Fruit fly (Drosophila melanogaster) whole organism, embryonic: Measurements from ENCODE around the gene CG4770.

Experiments
- CG10209 ChIP-seq: fragments of 200-800 bp; sonication (Bioruptor generic); optimal IDR thresholded peaks from 3 replicates; lab custom pipeline; 2017; ENCODE audit warnings: missing biosample characterization, mild to moderate bottlenecking, missing genetic modification characterization, missing genetic modification reagents
- CG10321 ChIP-seq: fragments of 200-800 bp; sonication (Bioruptor generic); IDR thresholded peaks from 2 replicates; pipeline ENCODE4 v1.3.6; 2022; ENCODE audit warnings: missing biosample characterization, missing genetic modification characterization
- CG10959 ChIP-seq: fragments of 200-800 bp; sonication (Bioruptor generic); IDR thresholded peaks from 2 replicates; pipeline ENCODE4 v1.3.6; 2022; ENCODE audit warnings: missing biosample characterization, missing genetic modification characterization
- CG10979 ChIP-seq: fragments of 200-800 bp; sonication (Bioruptor generic); optimal IDR thresholded peaks from 2 replicates; lab custom pipeline; 2018; ENCODE audit warnings: missing biosample characterization, mild to moderate bottlenecking, missing genetic modification characterization, moderate library complexity
- CG12391 ChIP-seq: fragments of 200-800 bp; sonication (Bioruptor generic); optimal IDR thresholded peaks from 3 replicates; lab custom pipeline; 2018; ENCODE audit warnings: missing biosample characterization, mild to moderate bottlenecking, missing genetic modification characterization, moderate library complexity
- CG12769 ChIP-seq: fragments of 200-800 bp; sonication (Bioruptor generic); optimal IDR thresholded peaks from 2 replicates; lab custom pipeline; 2019; ENCODE audit warnings: missing biosample characterization, mild to moderate bottlenecking, missing genetic modification characterization, moderate library complexity
- CG13775 ChIP-seq: fragments of 200-800 bp; sonication (Bioruptor generic); optimal IDR thresholded peaks from 3 replicates; lab custom pipeline; 2017; ENCODE audit warnings: missing biosample characterization, mild to moderate bottlenecking, missing genetic modification characterization
- CG14710 ChIP-seq: fragments of 200-800 bp; sonication (Bioruptor generic); optimal IDR thresholded peaks from 3 replicates; lab custom pipeline; 2019; ENCODE audit warnings: missing biosample characterization, mild to moderate bottlenecking, missing genetic modification characterization, moderate library complexity
- CG15479 ChIP-seq: fragments of 200-800 bp; sonication (Bioruptor generic); optimal IDR thresholded peaks from 3 replicates; lab custom pipeline; 2019; ENCODE audit warnings: missing biosample characterization, mild to moderate bottlenecking, missing genetic modification characterization, moderate library complexity
- CG15696 ChIP-seq: fragments of 200-800 bp; sonication (Bioruptor generic); optimal IDR thresholded peaks from 2 replicates; lab custom pipeline; 2019; ENCODE audit warnings: missing biosample characterization, mild to moderate bottlenecking, missing genetic modification characterization, moderate library complexity
- CG16815 ChIP-seq: fragments of 200-800 bp; sonication (Bioruptor generic); optimal IDR thresholded peaks from 3 replicates; lab custom pipeline; 2017; ENCODE audit warnings: missing biosample characterization, mild to moderate bottlenecking, missing genetic modification characterization
- CG17361 ChIP-seq: fragments of 200-800 bp; sonication (Bioruptor generic); IDR thresholded peaks from 3 replicates; pipeline ENCODE4 v1.3.6; 2022; ENCODE audit warnings: missing biosample characterization, missing genetic modification characterization
- CG18262 ChIP-seq: fragments of 200-800 bp; optimal IDR thresholded peaks from 3 replicates; lab custom pipeline; 2019; ENCODE audit warnings: missing biosample characterization, mild to moderate bottlenecking, missing genetic modification characterization, moderate library complexity
- CG1832 ChIP-seq: fragments of 200-800 bp; sonication (Bioruptor generic); optimal IDR thresholded peaks from 2 replicates; lab custom pipeline; 2017; ENCODE audit warnings: missing biosample characterization, mild to moderate bottlenecking, missing genetic modification characterization, inconsistent platforms
- CG2199 ChIP-seq: fragments of 200-800 bp; sonication (Bioruptor generic); IDR thresholded peaks from 3 replicates; pipeline ENCODE4 v1.3.6; 2022; ENCODE audit warnings: missing biosample characterization, missing genetic modification characterization
- CG31441 ChIP-seq: fragments of 200-800 bp; sonication (Bioruptor generic); IDR thresholded peaks from 2 replicates; pipeline ENCODE4 v1.3.6; 2022; ENCODE audit warnings: missing biosample characterization, missing genetic modification characterization
- CG7556 ChIP-seq: fragments of 200-800 bp; sonication (Bioruptor generic); optimal IDR thresholded peaks from 2 replicates; lab custom pipeline; 2017; ENCODE audit warnings: missing biosample characterization, mild to moderate bottlenecking, missing genetic modification characterization
- CG8765 ChIP-seq: fragments of 200-800 bp; sonication (Bioruptor generic); IDR thresholded peaks from 2 replicates; pipeline ENCODE4 v1.3.6; 2022; ENCODE audit warnings: missing biosample characterization, missing genetic modification characterization
- CG9727 ChIP-seq: fragments of 200-800 bp; sonication (Bioruptor generic); optimal IDR thresholded peaks from 3 replicates; lab custom pipeline; 2017; ENCODE audit warnings: missing biosample characterization, mild to moderate bottlenecking, missing genetic modification characterization
- CoRest ChIP-seq: fragments of 200-800 bp; sonication (Bioruptor generic); optimal IDR thresholded peaks from 3 replicates; lab custom pipeline; 2018; ENCODE audit warnings: missing biosample characterization, mild to moderate bottlenecking, missing genetic modification characterization, moderate library complexity
- D19A ChIP-seq: fragments of 200-800 bp; optimal IDR thresholded peaks from 3 replicates; lab custom pipeline; 2019; ENCODE audit warnings: missing biosample characterization, mild to moderate bottlenecking, missing genetic modification characterization, moderate library complexity
- Jarid2 ChIP-seq: fragments of 200-800 bp; sonication (Bioruptor generic); optimal IDR thresholded peaks from 3 replicates; lab custom pipeline; 2017; ENCODE audit warnings: mild to moderate bottlenecking, missing biosample characterization, missing genetic modification reagents, missing genetic modification characterization
- Med ChIP-seq: fragments of 200-800 bp; sonication (Bioruptor generic); peaks from one replicate; lab custom pipeline; 2016; ENCODE audit warnings: missing biosample characterization, missing genetic modification characterization, mild to moderate bottlenecking, inconsistent platforms, moderate library complexity
- Ssrp ChIP-seq: fragments of 200-800 bp; sonication (Bioruptor generic); optimal IDR thresholded peaks from 2 replicates; lab custom pipeline; 2018; ENCODE audit warnings: missing biosample characterization, mild to moderate bottlenecking, missing genetic modification characterization, moderate library complexity
- Usf ChIP-seq: fragments of 200-800 bp; sonication (Bioruptor generic); optimal IDR thresholded peaks from 2 replicates; lab custom pipeline; 2017; ENCODE audit warnings: missing genotype, missing biosample characterization, missing genetic modification characterization
- Vsx1 ChIP-seq: fragments of 200-800 bp; sonication (Bioruptor generic); optimal IDR thresholded peaks from 2 replicates; lab custom pipeline; 2017; ENCODE audit warnings: missing biosample characterization, mild to moderate bottlenecking, missing genetic modification characterization, missing genetic modification reagents
- ac ChIP-seq: fragments of 200-800 bp; sonication (Bioruptor generic); optimal IDR thresholded peaks from 3 replicates; lab custom pipeline; 2017; ENCODE audit warnings: missing biosample characterization, mild to moderate bottlenecking, missing genetic modification characterization
- ara ChIP-seq: fragments of 200-800 bp; sonication (Bioruptor generic); IDR thresholded peaks from 2 replicates; pipeline ENCODE4 v1.3.6; 2022; ENCODE audit warnings: missing biosample characterization, missing genetic modification characterization
- da ChIP-seq: fragments of 200-800 bp; sonication (Bioruptor generic); optimal IDR thresholded peaks from 2 replicates; lab custom pipeline; 2016; ENCODE audit warnings: missing biosample characterization, missing genetic modification characterization
- dmrt11E ChIP-seq: fragments of 200-800 bp; sonication (Bioruptor generic); optimal IDR thresholded peaks from 3 replicates; lab custom pipeline; 2018; ENCODE audit warnings: missing biosample characterization, mild to moderate bottlenecking, missing genetic modification characterization, moderate library complexity
- lov ChIP-seq, 2 experiments: fragments of 200-800 bp in 1 of 2; fragments of >200 bp in 1 of 2; sonication (Bioruptor generic) in 1 of 2; IDR thresholded peaks in 1 of 2; optimal IDR thresholded peaks in 1 of 2; 2 replicates in 1 of 2; 3 replicates in 1 of 2; pipeline versions ENCODE4 v1.3.6 to Lab custom; 2017 to 2022; ENCODE audit warnings: missing biosample characterization in 1 of 2, missing genetic modification characterization in 1 of 2
- nerfin-1 ChIP-seq: fragments of 200-800 bp; sonication (Bioruptor generic); optimal IDR thresholded peaks from 3 replicates; lab custom pipeline; 2019; ENCODE audit warnings: missing biosample characterization, mild to moderate bottlenecking, missing genetic modification characterization, moderate library complexity
- nmo ChIP-seq: fragments of 200-800 bp; sonication (Bioruptor generic); optimal IDR thresholded peaks from 2 replicates; lab custom pipeline; 2018; ENCODE audit warnings: missing biosample characterization, mild to moderate bottlenecking, missing genetic modification characterization, moderate library complexity
- p53 ChIP-seq: fragments of 200-800 bp; sonication (Bioruptor generic); optimal IDR thresholded peaks from 2 replicates; lab custom pipeline; 2016; ENCODE audit warnings: missing biosample characterization, missing genetic modification characterization
- pros ChIP-seq: fragments of 200-800 bp; sonication (Bioruptor generic); optimal IDR thresholded peaks from 3 replicates; lab custom pipeline; 2019; ENCODE audit warnings: missing biosample characterization, mild to moderate bottlenecking, missing genetic modification characterization, moderate library complexity
- pum ChIP-seq: fragments of 200-800 bp; sonication (Bioruptor generic); optimal IDR thresholded peaks from 2 replicates; lab custom pipeline; 2016; ENCODE audit warnings: missing biosample characterization, missing genetic modification characterization
- repo ChIP-seq: fragments of 200-800 bp; sonication (Bioruptor generic); optimal IDR thresholded peaks from 2 replicates; lab custom pipeline; 2016; ENCODE audit warnings: missing biosample characterization, missing genetic modification characterization
- row ChIP-seq: fragments of 200-800 bp; sonication (Bioruptor generic); IDR thresholded peaks from 3 replicates; pipeline ENCODE4 v1.3.6; 2022; ENCODE audit warnings: missing biosample characterization, missing genetic modification characterization
- sd ChIP-seq: fragments of 200-800 bp; sonication (Bioruptor generic); optimal IDR thresholded peaks from 3 replicates; lab custom pipeline; 2018; ENCODE audit warnings: missing biosample characterization, mild to moderate bottlenecking, missing genetic modification characterization, moderate library complexity
- seq ChIP-seq: fragments of 200-800 bp; sonication (Bioruptor generic); IDR thresholded peaks from 2 replicates; pipeline ENCODE4 v1.3.6; 2022; ENCODE audit warnings: missing biosample characterization, missing genetic modification characterization
- sqz ChIP-seq: fragments of 200-800 bp; sonication (Bioruptor generic); optimal IDR thresholded peaks from 3 replicates; lab custom pipeline; 2018; ENCODE audit warnings: missing biosample characterization, mild to moderate bottlenecking, missing genetic modification characterization
- trh ChIP-seq: fragments of 200-800 bp; sonication (Bioruptor generic); optimal IDR thresholded peaks from 2 replicates; lab custom pipeline; 2016; ENCODE audit warnings: missing biosample characterization, missing genetic modification characterization
- twi ChIP-seq: fragments of 200-800 bp; optimal IDR thresholded peaks from 2 replicates; lab custom pipeline; 2019; ENCODE audit warnings: missing biosample characterization, mild to moderate bottlenecking, missing genetic modification characterization, moderate library complexity

Gene CG4770

dm6 chr3R:19934840-19935776 lies 16.8 kb downstream of the CG4770 start, which contains the start of gene mira (continued):
- TF ChIP-seq sd (peak; percentile 36), CG7556 (GFP tag; lab: Kevin White, UChicago) (peak; percentile 34), p53 (GFP tag; lab: Kevin White, UChicago) (no peak), Vsx1 (GFP tag; lab: Kevin White, UChicago) (no peak), row (GFP tag; lab: Robert Waterston, UW) (peak; percentile 31; the same call in 1 of the 3 replicates), CG14710 (tag; lab: Kevin White, UChicago) (peak; percentile 38), Usf (GFP tag; lab: Kevin White, UChicago) (peak; percentile 5), CG10959 (GFP tag; lab: Robert Waterston, UW) (no peak), trh (no peak), CG15479 (GFP tag; lab: Kevin White, UChicago) (peak; percentile 31), nerfin-1 (tag; lab: Kevin White, UChicago) (peak; percentile 22), twi (tag; lab: Kevin White, UChicago) (peak; percentile 83), CG12769 (no peak), pum (no peak), nmo (peak; percentile 57), CG1832 (GFP tag; lab: Kevin White, UChicago) (peak; percentile 84), CG18262 (tag; lab: Kevin White, UChicago) (peak; percentile 56), CG12391 (tag; lab: Kevin White, UChicago) (peak; percentile 26), da (GFP tag; lab: Kevin White, UChicago) (peak; percentile 19), Jarid2 (GFP tag; lab: Kevin White, UChicago) (peak; percentile 10), CG8765 (GFP tag; lab: Robert Waterston, UW) (peak; percentile 32; the same call in 1 of the 2 replicates), lov (optimal IDR thresholded peaks at IDR 0.05; lab: Kevin White, UChicago) (no peak), lov (GFP tag; IDR thresholded peaks at IDR 0.05; lab: Robert Waterston, UW) (peak; percentile 42; the same call in 1 of the 3 replicates), Ssrp (tag; lab: Kevin White, UChicago) (peak; percentile 3), ara (GFP tag; lab: Robert Waterston, UW) (no peak), CG16815 (peak; percentile 38), CG15696 (tag; lab: Kevin White, UChicago) (peak; percentile 59), CoRest (tag; lab: Kevin White, UChicago) (peak; percentile 25), repo (GFP tag; lab: Kevin White, UChicago) (no peak), pros (GFP tag; lab: Kevin White, UChicago) (peak; percentile 93), Med (GFP tag; lab: Kevin White, UChicago) (peak; percentile 23), CG10209 (GFP tag; lab: Kevin White, UChicago) (peak; percentile 6), seq (GFP tag; lab: Robert Waterston, UW) (peak; percentile 41; the same call in 1 of the 2 replicates), CG10321 (GFP tag; lab: Robert Waterston, UW) (0 out of 2 replicates have a peak, but pooled peaks have one; percentile 51), CG2199 (GFP tag; lab: Robert Waterston, UW) (0 out of 3 replicates have a peak, but pooled peaks have one; percentile 8), CG13775 (GFP tag; lab: Kevin White, UChicago) (peak; percentile 27), dmrt11E (peak; percentile 72), CG10979 (tag; lab: Kevin White, UChicago) (peak; percentile 39), CG9727 (GFP tag; lab: Kevin White, UChicago) (peak; percentile 73), sqz (GFP tag; lab: Kevin White, UChicago) (peak; percentile 47), D19A (tag; lab: Kevin White, UChicago) (peak; percentile 99), CG17361 (GFP tag; lab: Robert Waterston, UW) (peak; percentile 20; the same call in 1 of the 3 replicates), CG31441 (GFP tag; lab: Robert Waterston, UW) (0 out of 2 replicates have a peak, but pooled peaks have one; percentile 28), ac (GFP tag; lab: Kevin White, UChicago) (peak; percentile 45)
